Fruit fly (Drosophila melanogaster): ENCODE measurements around the gene ATPsynE.

ATPsynE gene

dm6 chr3R:14327113-14327466 is 343 bp downstream of the ATPsynE start:
- TF ChIP-seq Gug (GFP tag; IDR thresholded peaks at IDR 0.05) = no peak
- TF ChIP-seq Eip75B (GFP tag; optimal IDR thresholded peaks at IDR 0.05) = no peak

dm6 chr3R:14327472-14328104 is 841 bp downstream of the ATPsynE start, which contains the start of gene spn-B:
Gene spn-B (plus strand): TSS chr3R:14328051.
- TF ChIP-seq CG6792 (GFP tag; optimal IDR thresholded peaks at IDR 0.05) (peak; percentile 80), CG10631 (GFP tag; optimal IDR thresholded peaks at IDR 0.05) (peak; percentile 71), CG1621 (tag; optimal IDR thresholded peaks at IDR 0.05) (peak; percentile 70), Eip75B (GFP tag; optimal IDR thresholded peaks at IDR 0.05) (peak; percentile 86), Eip78C (GFP tag) (peak; percentile 95), vri (GFP tag; optimal IDR thresholded peaks at IDR 0.05) (peak; percentile 80), svp (GFP tag) (no peak), Hr38 (GFP tag; optimal IDR thresholded peaks at IDR 0.05) (no peak), CG15336 (GFP tag; IDR thresholded peaks at IDR 0.05) (peak; percentile 82), CG32006 (GFP tag; optimal IDR thresholded peaks at IDR 0.05) (peak; percentile 73), CG3919 (GFP tag; optimal IDR thresholded peaks at IDR 0.05) (peak; percentile 83), CG16779 (tag; optimal IDR thresholded peaks at IDR 0.05) (no peak), Met (GFP tag; optimal IDR thresholded peaks at IDR 0.05) (peak; percentile 88), esn (GFP tag; optimal IDR thresholded peaks at IDR 0.05) (peak; percentile 89), CG6854 (GFP tag; optimal IDR thresholded peaks at IDR 0.05) (no peak), CG6276 (GFP tag; optimal IDR thresholded peaks at IDR 0.05) (no peak), CG6808 (GFP tag; optimal IDR thresholded peaks at IDR 0.05) (peak; percentile 75), fd59A (GFP tag; optimal IDR thresholded peaks at IDR 0.05) (peak; percentile 15), CG34406 (GFP tag; optimal IDR thresholded peaks at IDR 0.05) (peak; percentile 68), cyc (GFP tag; optimal IDR thresholded peaks at IDR 0.05) (peak; percentile 73), CG31627 (GFP tag; optimal IDR thresholded peaks at IDR 0.05) (peak; percentile 77), spab (GFP tag; optimal IDR thresholded peaks at IDR 0.05) (peak; percentile 56), CG7368 (GFP tag; optimal IDR thresholded peaks at IDR 0.05) (peak; percentile 63), fkh (GFP tag; optimal IDR thresholded peaks at IDR 0.05) (peak; percentile 75), achi (GFP tag; optimal IDR thresholded peaks at IDR 0.05) (peak; percentile 78), Sox102F (GFP tag; optimal IDR thresholded peaks at IDR 0.05) (peak; percentile 87), Sox15 (GFP tag; optimal IDR thresholded peaks at IDR 0.05) (peak; percentile 54), CG11902 (GFP tag; optimal IDR thresholded peaks at IDR 0.05) (peak; percentile 37), topi (GFP tag; optimal IDR thresholded peaks at IDR 0.05) (peak; percentile 83), dac (GFP tag; optimal IDR thresholded peaks at IDR 0.05) (no peak), Ets21C (GFP tag; optimal IDR thresholded peaks at IDR 0.05) (peak; percentile 66), CG6163 (GFP tag; IDR thresholded peaks at IDR 0.05) (peak; percentile 71; the same call in 2 of the 3 replicates), pdm3 (GFP tag; optimal IDR thresholded peaks at IDR 0.05) (peak; percentile 81), Hr4 (GFP tag; optimal IDR thresholded peaks at IDR 0.05) (peak; percentile 86), CG4318 (GFP tag; optimal IDR thresholded peaks at IDR 0.05) (no peak), CG8119 (GFP tag; IDR thresholded peaks at IDR 0.05) (peak; percentile 81), CG3032 (tag; optimal IDR thresholded peaks at IDR 0.05) (peak; percentile 65), salr (GFP tag; optimal IDR thresholded peaks at IDR 0.05) (peak; percentile 8 to 44), Blimp-1 (GFP tag; optimal IDR thresholded peaks at IDR 0.05) (peak; percentile 58), fd85E (GFP tag; optimal IDR thresholded peaks at IDR 0.05) (no peak), CG8319 (GFP tag; optimal IDR thresholded peaks at IDR 0.05) (peak; percentile 66), Smox (GFP tag; optimal IDR thresholded peaks at IDR 0.05) (peak; percentile 86), Sox14 (GFP tag; optimal IDR thresholded peaks at IDR 0.05) (peak; percentile 79), Gug (GFP tag; IDR thresholded peaks at IDR 0.05) (peak; percentile 59; the same call in 1 of the 2 replicates), eg (GFP tag; IDR thresholded peaks at IDR 0.05) (peak; percentile 82), dsx (GFP tag; optimal IDR thresholded peaks at IDR 0.05; ENCODE audit: poor library complexity, severe bottlenecking) (peak; percentile 59), CG11294 (GFP tag; IDR thresholded peaks at IDR 0.05) (no peak; the same call in 1 of the 2 replicates), net (GFP tag; optimal IDR thresholded peaks at IDR 0.05) (peak; percentile 79), CG8632 (GFP tag; optimal IDR thresholded peaks at IDR 0.05) (peak; percentile 74)
